Worm (Caenorhabditis elegans) whole organism, early embryonic: ENCODE data around the gene gst-18.

Experiments
- B0310.2 ChIP-seq: sonication (generic microtip); optimal IDR thresholded peaks from 2 replicates; lab custom pipeline; 2016; ENCODE audit warnings: mild to moderate bottlenecking, missing genetic modification characterization, missing compliant biosample characterization
- F13C5.2 ChIP-seq: sonication (generic microtip); optimal IDR thresholded peaks from 2 replicates; lab custom pipeline; 2017; ENCODE audit warnings: mild to moderate bottlenecking, missing genetic modification characterization, inconsistent platforms, missing compliant biosample characterization
- aly-1 ChIP-seq: sonication (generic microtip); optimal IDR thresholded peaks from 2 replicates; lab custom pipeline; 2016; ENCODE audit warnings: missing genetic modification characterization, missing compliant biosample characterization
- ama-1 ChIP-seq: fragments of 150-350 bp; optimal IDR thresholded peaks from 2 replicates; lab custom pipeline; 2014
- ceh-13 ChIP-seq: fragments of 200-800 bp; sonication (Bioruptor generic); optimal IDR thresholded peaks from 2 replicates; lab custom pipeline; 2018; ENCODE audit warnings: mild to moderate bottlenecking, missing genetic modification characterization, missing compliant biosample characterization
- ceh-36 ChIP-seq: sonication (generic microtip); optimal IDR thresholded peaks from 2 replicates; lab custom pipeline; 2016; ENCODE audit warnings: missing genetic modification characterization, inconsistent platforms, missing compliant biosample characterization
- ets-7 ChIP-seq: sonication (generic microtip); optimal IDR thresholded peaks from 2 replicates; lab custom pipeline; 2016; ENCODE audit warnings: missing genotype, missing genetic modification characterization, missing compliant biosample characterization
- flt-1 ChIP-seq: fragments of 200-800 bp; sonication (Bioruptor generic); IDR thresholded peaks from 2 replicates; pipeline ENCODE4 v1.3.6; 2022; ENCODE audit warnings: missing genetic modification characterization, missing compliant biosample characterization
- hmg-4 ChIP-seq: fragments of 200-800 bp; sonication (Bioruptor generic); optimal IDR thresholded peaks from 2 replicates; lab custom pipeline; 2018; ENCODE audit warnings: mild to moderate bottlenecking, missing genetic modification characterization, missing compliant biosample characterization
- hnd-1 ChIP-seq: sonication (generic microtip); optimal IDR thresholded peaks from 2 replicates; lab custom pipeline; 2016; ENCODE audit warnings: missing genetic modification characterization, missing compliant biosample characterization
- pes-1 ChIP-seq: fragments of 200-800 bp; sonication (Bioruptor generic); IDR thresholded peaks from 2 replicates; pipeline ENCODE4 v1.3.6; 2022; ENCODE audit warnings: missing genetic modification reagents, missing genetic modification characterization, missing compliant biosample characterization
- scrt-1 ChIP-seq: fragments of 200-800 bp; sonication (Bioruptor generic); IDR thresholded peaks from 2 replicates; pipeline ENCODE4 v1.3.6; 2022; ENCODE audit warnings: missing genetic modification characterization, missing compliant biosample characterization
- sea-1 ChIP-seq: fragments of 200-800 bp; sonication (Bioruptor generic); conservative IDR thresholded peaks from 2 replicates; pipeline ENCODE4 v1.3.6; 2022; ENCODE audit warnings: missing genetic modification characterization, missing compliant biosample characterization
- tbx-11 ChIP-seq: fragments of 200-800 bp; sonication (Bioruptor generic); IDR thresholded peaks from 2 replicates; pipeline ENCODE4 v1.3.6; 2022; ENCODE audit warnings: missing genetic modification characterization, missing compliant biosample characterization
- tbx-37 ChIP-seq: fragments of 200-800 bp; sonication (Bioruptor generic); conservative IDR thresholded peaks from 2 replicates; pipeline ENCODE4 v1.3.6; 2022; ENCODE audit warnings: missing genetic modification reagents, missing genetic modification characterization, missing compliant biosample characterization
- tra-4 ChIP-seq: sonication (generic microtip); optimal IDR thresholded peaks from 2 replicates; lab custom pipeline; 2017; ENCODE audit warnings: missing genetic modification characterization, missing compliant biosample characterization

Gene gst-18

ce11 chrII:13630690-13631089 lies at the start of gene gst-18, which contains the start of gene gst-17:
Gene gst-18 (minus strand): TSS chrII:13630887.
Gene gst-17 (minus strand): TSS chrII:13630790.
- TF ChIP-seq hnd-1 (no peak), pes-1 (GFP tag; lab: Robert Waterston, UW) (no peak), ceh-36 (tag; lab: Kevin White, UChicago) (no peak), ama-1 (no peak), B0310.2 (tag; lab: Kevin White, UChicago) (no peak), sea-1 (GFP tag; lab: Robert Waterston, UW) (no peak), F13C5.2 (tag; lab: Kevin White, UChicago) (no peak), ceh-13 (GFP tag; lab: Kevin White, UChicago) (no peak), hmg-4 (no peak), tra-4 (tag; lab: Kevin White, UChicago) (no peak)

- TF ChIP-seq F13C5.2 (tag; lab: Kevin White, UChicago) (no peak), hnd-1 (no peak), ceh-36 (tag; lab: Kevin White, UChicago) (no peak), pes-1 (GFP tag; lab: Robert Waterston, UW) (no peak), B0310.2 (tag; lab: Kevin White, UChicago) (no peak), scrt-1 (GFP tag; lab: Robert Waterston, UW) (no peak), sea-1 (GFP tag; lab: Robert Waterston, UW) (no peak), ceh-13 (GFP tag; lab: Kevin White, UChicago) (no peak), aly-1 (tag; lab: Kevin White, UChicago) (no peak), tra-4 (tag; lab: Kevin White, UChicago) (no peak)
Observed at ce11 chrII:13679775-13680320, 49.2 kb upstream of the gst-18 start.

- TF ChIP-seq ceh-36 (tag; lab: Kevin White, UChicago) (no peak), hnd-1 (no peak), tbx-37 (GFP tag; lab: Robert Waterston, UW) (no peak), B0310.2 (tag; lab: Kevin White, UChicago) (no peak), ama-1 (no peak), ets-7 (tag; lab: Kevin White, UChicago) (no peak), scrt-1 (GFP tag; lab: Robert Waterston, UW) (no peak), tra-4 (tag; lab: Kevin White, UChicago) (no peak), aly-1 (tag; lab: Kevin White, UChicago) (no peak)
Observed at ce11 chrII:13678555-13679119, 48.0 kb upstream of the gst-18 start.

ce11 chrII:13677927-13678326 lies 47.2 kb upstream of the gst-18 start:
- TF ChIP-seq B0310.2 (tag; lab: Kevin White, UChicago), result no peak
- TF ChIP-seq F13C5.2 (tag; lab: Kevin White, UChicago), result no peak
- no peak for TF ChIP-seq pes-1 (GFP tag; lab: Robert Waterston, UW)
- no peak for TF ChIP-seq scrt-1 (GFP tag; lab: Robert Waterston, UW)
- no peak for TF ChIP-seq ceh-13 (GFP tag; lab: Kevin White, UChicago)
- no peak for TF ChIP-seq aly-1 (tag; lab: Kevin White, UChicago)
- TF ChIP-seq tbx-37 (GFP tag; lab: Robert Waterston, UW), result no peak
- no peak for TF ChIP-seq ama-1
- TF ChIP-seq tra-4 (tag; lab: Kevin White, UChicago), result no peak
- no peak for TF ChIP-seq tbx-11 (GFP tag; lab: Robert Waterston, UW)
- no peak for TF ChIP-seq flt-1 (GFP tag; lab: Robert Waterston, UW)
- no peak for TF ChIP-seq ceh-36 (tag; lab: Kevin White, UChicago)
- TF ChIP-seq ets-7 (tag; lab: Kevin White, UChicago), result no peak
- no peak for TF ChIP-seq hnd-1
- no peak for TF ChIP-seq hmg-4

ce11 chrII:13675212-13675611 lies 44.5 kb upstream of the gst-18 start:
- no peak for TF ChIP-seq tbx-11 (GFP tag; lab: Robert Waterston, UW)
- TF ChIP-seq aly-1 (tag; lab: Kevin White, UChicago), result no peak
- no peak for TF ChIP-seq scrt-1 (GFP tag; lab: Robert Waterston, UW)
- TF ChIP-seq pes-1 (GFP tag; lab: Robert Waterston, UW), result no peak
- TF ChIP-seq ama-1, result no peak
- TF ChIP-seq hmg-4, result no peak
- TF ChIP-seq ets-7 (tag; lab: Kevin White, UChicago), result no peak
- TF ChIP-seq ceh-36 (tag; lab: Kevin White, UChicago), result no peak
- no peak for TF ChIP-seq tbx-37 (GFP tag; lab: Robert Waterston, UW)
- TF ChIP-seq hnd-1, result no peak
- no peak for TF ChIP-seq ceh-13 (GFP tag; lab: Kevin White, UChicago)
- no peak for TF ChIP-seq sea-1 (GFP tag; lab: Robert Waterston, UW)

ce11 chrII:13673605-13674193 lies 43.0 kb upstream of the gst-18 start:
- TF ChIP-seq aly-1 (tag; lab: Kevin White, UChicago) (no peak), hmg-4 (no peak), scrt-1 (GFP tag; lab: Robert Waterston, UW) (no peak), B0310.2 (tag; lab: Kevin White, UChicago) (no peak), ceh-13 (GFP tag; lab: Kevin White, UChicago) (no peak), tbx-11 (GFP tag; lab: Robert Waterston, UW) (no peak)

ce11 chrII:13672057-13672456 lies 41.4 kb upstream of the gst-18 start:
- TF ChIP-seq tbx-11 (GFP tag; lab: Robert Waterston, UW), result no peak
